Fruit fly (Drosophila melanogaster) whole organism: ENCODE measurements around the gene tara.

ENCODE experiments used
- CG8478 ChIP-seq: fragments of >200 bp; optimal IDR thresholded peaks from 2 replicates; lab custom pipeline; 2018; ENCODE audit warnings: inconsistent platforms
- Dll ChIP-seq: fragments of >200 bp; optimal IDR thresholded peaks from 2 replicates; lab custom pipeline; 2017
- EcR ChIP-seq, 2 experiments: fragments of >200 bp; optimal IDR thresholded peaks; 2 replicates each; lab custom pipeline; 2017; ENCODE audit warnings: missing biosample characterization in 2 of 2, missing genetic modification characterization in 2 of 2, missing genetic modification reagents in 2 of 2
- pan ChIP-seq: fragments of >200 bp; optimal IDR thresholded peaks from 2 replicates; lab custom pipeline; 2017
- psq ChIP-seq: fragments of >200 bp; optimal IDR thresholded peaks from 2 replicates; lab custom pipeline; 2017
- usp ChIP-seq: fragments of >200 bp; optimal IDR thresholded peaks from 2 replicates; lab custom pipeline; 2017; ENCODE audit warnings: missing biosample characterization, missing genetic modification characterization, mixed read lengths

- no peak for TF ChIP-seq pan
- no peak for TF ChIP-seq usp
- no peak for TF ChIP-seq EcR (GFP tag; optimal IDR thresholded peaks at IDR 0.05; lab: Kevin White, UChicago)
- no peak for TF ChIP-seq CG8478
- TF ChIP-seq psq (lab: Kevin White, UChicago) = no peak
- TF ChIP-seq Dll = peak; percentile 25
These were observed 26.5 kb downstream of the tara start for dm6 chr3R:16251926-16252287.
